Fruit fly (Drosophila melanogaster): ENCODE measurements around the gene disp.

- TF ChIP-seq Camta (GFP tag; optimal IDR thresholded peaks at IDR 0.05), result no peak
- TF ChIP-seq row (GFP tag; IDR thresholded peaks at IDR 0.05), result no peak
- TF ChIP-seq CG9215 (GFP tag; IDR thresholded peaks at IDR 0.05), result no peak
- TF ChIP-seq Scr (GFP tag; IDR thresholded peaks at IDR 0.05; ENCODE audit: partially characterized antibody), result no peak
These were observed 4.7 kb upstream of the disp start for dm6 chr3R:5860736-5861217.

All from whole organism, embryonic.